Fruit fly (Drosophila melanogaster) whole organism, pupa: ENCODE data around the gene TwdlR.

Experiments used
- CG10348 ChIP-seq: fragments of 200-800 bp; sonication (Bioruptor generic); IDR thresholded peaks from 2 replicates; pipeline ENCODE4 v1.3.6; 2022; ENCODE audit warnings: missing biosample characterization, missing genetic modification characterization
- CG12605 ChIP-seq: fragments of 200-800 bp; sonication (Bioruptor generic); IDR thresholded peaks from 2 replicates; pipeline ENCODE4 v1.3.6; 2022; ENCODE audit warnings: missing biosample characterization, missing genetic modification characterization
- CG13204 ChIP-seq: fragments of 200-800 bp; sonication (Bioruptor generic); optimal IDR thresholded peaks from 2 replicates; lab custom pipeline; 2018; ENCODE audit warnings: missing biosample characterization, mild to moderate bottlenecking, missing genetic modification characterization, moderate library complexity
- CG14655 ChIP-seq: fragments of 200-800 bp; sonication (Bioruptor generic); optimal IDR thresholded peaks from 3 replicates; lab custom pipeline; 2017; ENCODE audit warnings: mild to moderate bottlenecking, missing biosample characterization, missing genetic modification reagents, missing genetic modification characterization
- CG15710 ChIP-seq: fragments of 200-800 bp; sonication (Bioruptor generic); optimal IDR thresholded peaks from 2 replicates; lab custom pipeline; 2018; ENCODE audit warnings: missing biosample characterization, mild to moderate bottlenecking, missing genetic modification characterization, moderate library complexity
- CG17806 ChIP-seq: fragments of 200-800 bp; sonication (Bioruptor generic); optimal IDR thresholded peaks from 2 replicates; lab custom pipeline; 2018; ENCODE audit warnings: missing biosample characterization, mild to moderate bottlenecking, missing genetic modification characterization, moderate library complexity
- CG32121 ChIP-seq: fragments of 200-800 bp; sonication (Bioruptor generic); IDR thresholded peaks from 2 replicates; pipeline ENCODE4 v1.3.6; 2022; ENCODE audit warnings: missing biosample characterization, missing genetic modification characterization
- CG34367 ChIP-seq: fragments of 200-800 bp; sonication (Bioruptor generic); optimal IDR thresholded peaks from 2 replicates; lab custom pipeline; 2018; ENCODE audit warnings: missing biosample characterization, mild to moderate bottlenecking, missing genetic modification characterization
- CG4496 ChIP-seq: fragments of 200-800 bp; sonication (Bioruptor generic); IDR thresholded peaks from 3 replicates; pipeline ENCODE4 v1.3.6; 2022; ENCODE audit warnings: missing biosample characterization, missing genetic modification characterization
- CG8159 ChIP-seq: fragments of 200-800 bp; sonication (Bioruptor generic); optimal IDR thresholded peaks from 3 replicates; lab custom pipeline; 2018; ENCODE audit warnings: missing biosample characterization, mild to moderate bottlenecking, missing genetic modification characterization, moderate library complexity
- CG8301 ChIP-seq: fragments of 200-800 bp; sonication (Bioruptor generic); optimal IDR thresholded peaks from 2 replicates; lab custom pipeline; 2018; ENCODE audit warnings: missing biosample characterization, mild to moderate bottlenecking, missing genetic modification characterization
- CG9948 ChIP-seq: fragments of 200-800 bp; sonication (Bioruptor generic); optimal IDR thresholded peaks from 2 replicates; lab custom pipeline; 2018; ENCODE audit warnings: missing biosample characterization, mild to moderate bottlenecking, missing genetic modification characterization, moderate library complexity
- D1 ChIP-seq: fragments of 200-800 bp; sonication (Bioruptor generic); optimal IDR thresholded peaks from 2 replicates; lab custom pipeline; 2018; ENCODE audit warnings: missing biosample characterization, mild to moderate bottlenecking, missing genetic modification characterization, moderate library complexity
- EcR ChIP-seq: fragments of 200-800 bp; sonication (Bioruptor generic); optimal IDR thresholded peaks from 3 replicates; lab custom pipeline; 2019; ENCODE audit warnings: missing biosample characterization, missing genetic modification characterization, mild to moderate bottlenecking, moderate library complexity, missing genetic modification reagents
- Ets98B ChIP-seq: fragments of 200-800 bp; sonication (Bioruptor generic); IDR thresholded peaks from 2 replicates; pipeline ENCODE4 v1.3.6; 2022; ENCODE audit warnings: missing biosample characterization, missing genetic modification characterization
- Pif1A ChIP-seq: fragments of 200-800 bp; sonication (Bioruptor generic); optimal IDR thresholded peaks from 3 replicates; lab custom pipeline; 2016; ENCODE audit warnings: missing biosample characterization, missing genetic modification characterization
- Pif1B ChIP-seq: fragments of 200-800 bp; sonication (Bioruptor generic); optimal IDR thresholded peaks from 3 replicates; lab custom pipeline; 2016; ENCODE audit warnings: missing biosample characterization, missing genetic modification characterization
- Snoo ChIP-seq: fragments of 200-800 bp; sonication (Bioruptor generic); optimal IDR thresholded peaks from 3 replicates; lab custom pipeline; 2017; ENCODE audit warnings: missing biosample characterization, mild to moderate bottlenecking, missing genetic modification characterization, inconsistent platforms
- fd96Ca ChIP-seq: fragments of 200-800 bp; sonication (Bioruptor generic); IDR thresholded peaks from 3 replicates; pipeline ENCODE4 v1.3.6; 2022; ENCODE audit warnings: missing biosample characterization, missing genetic modification characterization
- gl ChIP-seq: fragments of 200-800 bp; sonication (Bioruptor generic); optimal IDR thresholded peaks from 2 replicates; lab custom pipeline; 2018; ENCODE audit warnings: missing biosample characterization, mild to moderate bottlenecking, missing genetic modification characterization
- rn ChIP-seq: fragments of 200-800 bp; sonication (Bioruptor generic); IDR thresholded peaks from 2 replicates; pipeline ENCODE4 v1.3.6; 2022; ENCODE audit warnings: missing biosample characterization, missing genetic modification characterization

TwdlR gene

DNA sequence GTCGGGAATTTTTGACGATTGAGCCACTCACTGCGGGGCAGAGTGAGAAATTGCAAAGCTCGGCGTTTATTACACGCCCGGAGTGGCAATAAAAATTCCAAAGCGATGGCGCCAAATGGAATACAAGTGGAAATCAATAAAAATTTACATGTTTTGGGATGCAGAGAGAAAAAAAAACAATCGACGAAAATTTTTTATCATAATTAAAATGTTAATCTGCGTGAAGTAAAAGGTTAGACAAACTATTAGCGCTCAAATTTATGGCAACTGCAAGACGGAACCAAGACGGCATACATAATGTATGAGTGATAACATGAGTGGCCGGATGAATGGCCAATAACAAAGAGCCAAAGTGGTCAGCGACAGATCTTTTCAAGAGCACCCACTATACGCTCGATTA lies 1.7 kb upstream of the TwdlR start:
- TF ChIP-seq Pif1A (GFP tag; lab: Kevin White, UChicago) (no peak), Pif1B (no peak), EcR (no peak)

- TF ChIP-seq fd96Ca (GFP tag; lab: Robert Waterston, UW) (no peak), D1 (tag; lab: Kevin White, UChicago) (no peak), CG15710 (tag; lab: Kevin White, UChicago) (no peak), CG4496 (no peak), Ets98B (GFP tag; lab: Robert Waterston, UW) (no peak), CG13204 (GFP tag; lab: Kevin White, UChicago) (no peak), CG8301 (tag; lab: Kevin White, UChicago) (no peak), CG12605 (GFP tag; lab: Robert Waterston, UW) (no peak), Snoo (no peak), CG14655 (GFP tag; lab: Kevin White, UChicago) (no peak), CG17806 (tag; lab: Kevin White, UChicago) (no peak), CG32121 (GFP tag; lab: Robert Waterston, UW) (no peak), EcR (no peak), Pif1A (GFP tag; lab: Kevin White, UChicago) (no peak), CG9948 (no peak), CG10348 (GFP tag; lab: Robert Waterston, UW) (no peak), gl (tag; lab: Kevin White, UChicago) (no peak), CG34367 (no peak), Pif1B (no peak), rn (GFP tag; lab: Robert Waterston, UW) (no peak)
Measured at dm6 chr3R:26633432-26633831, 1.3 kb upstream of the TwdlR start, which contains the start of gene TwdlH. Gene TwdlH (plus strand): TSS chr3R:26633732.

dm6 chr3R:26636388-26636787 lies 1.7 kb downstream of the TwdlR start, which contains the start of gene TwdlS:
Gene TwdlS (plus strand): TSS chr3R:26636688.
- no peak for TF ChIP-seq D1 (tag; lab: Kevin White, UChicago)

- no peak for TF ChIP-seq CG9948
- no peak for TF ChIP-seq CG14655 (GFP tag; lab: Kevin White, UChicago)
- no peak for TF ChIP-seq EcR
- no peak for TF ChIP-seq CG15710 (tag; lab: Kevin White, UChicago)
- TF ChIP-seq CG17806 (tag; lab: Kevin White, UChicago): no peak
Measured at dm6 chr3R:26639503-26640075, 4.9 kb downstream of the TwdlR start, which contains the start of gene TwdlD. Gene TwdlD (plus strand): TSS chr3R:26640025.

dm6 chr3R:26654594-26654993 lies 19.9 kb downstream of the TwdlR start:
- no peak for TF ChIP-seq CG12605 (GFP tag; lab: Robert Waterston, UW)
- TF ChIP-seq CG8159: peak; percentile 6
- peak; percentile 70; the same call in 2 of the 3 replicates for TF ChIP-seq fd96Ca (GFP tag; lab: Robert Waterston, UW)
- no peak for TF ChIP-seq CG10348 (GFP tag; lab: Robert Waterston, UW)
- no peak for TF ChIP-seq Pif1B
- no peak for TF ChIP-seq gl (tag; lab: Kevin White, UChicago)
- no peak for TF ChIP-seq CG9948
- TF ChIP-seq CG32121 (GFP tag; lab: Robert Waterston, UW): no peak
- TF ChIP-seq Snoo: no peak
- no peak for TF ChIP-seq CG8301 (tag; lab: Kevin White, UChicago)
- TF ChIP-seq Ets98B (GFP tag; lab: Robert Waterston, UW): no peak; the same call in 1 of the 2 replicates
- no peak for TF ChIP-seq rn (GFP tag; lab: Robert Waterston, UW)
- no peak for TF ChIP-seq CG13204 (GFP tag; lab: Kevin White, UChicago)
- TF ChIP-seq CG4496: peak; percentile 42; the same call in 1 of the 3 replicates
- no peak for TF ChIP-seq D1 (tag; lab: Kevin White, UChicago)
- peak; percentile 4 for TF ChIP-seq Pif1A (GFP tag; lab: Kevin White, UChicago)
- no peak for TF ChIP-seq EcR
- TF ChIP-seq CG34367: no peak
- no peak for TF ChIP-seq CG17806 (tag; lab: Kevin White, UChicago)
- no peak for TF ChIP-seq CG15710 (tag; lab: Kevin White, UChicago)
- peak; percentile 41 for TF ChIP-seq CG14655 (GFP tag; lab: Kevin White, UChicago)
- TF ChIP-seq, all 21 proteins: peak for 5

DNA sequence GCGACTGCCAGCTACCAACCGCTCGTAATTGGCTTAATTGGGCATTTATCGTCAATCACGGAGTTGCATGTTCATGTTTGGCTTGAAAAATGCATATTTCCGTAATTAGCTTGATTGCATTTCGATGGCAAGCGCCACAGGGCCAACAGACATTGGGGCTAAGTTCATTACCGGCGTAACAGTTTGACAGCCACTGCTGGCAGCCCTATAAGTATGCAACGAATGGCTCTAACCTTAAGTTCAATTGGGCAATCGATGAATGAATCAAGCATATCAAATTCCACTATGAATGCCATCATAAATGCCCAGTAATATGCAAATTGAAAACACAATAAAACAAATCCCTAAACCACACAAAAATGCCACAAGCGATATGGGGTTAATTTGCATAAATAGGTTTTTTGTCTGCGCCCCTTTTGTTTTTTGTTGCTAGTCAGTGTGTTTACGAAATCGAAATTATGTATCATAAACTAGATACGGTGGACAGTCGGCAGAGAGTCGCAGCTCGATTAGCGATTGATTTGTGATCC lies 20.8 kb downstream of the TwdlR start:
- TF ChIP-seq CG12605 (GFP tag; lab: Robert Waterston, UW) (no peak), CG14655 (GFP tag; lab: Kevin White, UChicago) (no peak), CG13204 (GFP tag; lab: Kevin White, UChicago) (no peak), Snoo (no peak), Pif1A (GFP tag; lab: Kevin White, UChicago) (no peak), CG15710 (tag; lab: Kevin White, UChicago) (no peak), CG34367 (no peak), fd96Ca (GFP tag; lab: Robert Waterston, UW) (no peak), CG17806 (tag; lab: Kevin White, UChicago) (no peak), CG4496 (no peak), D1 (tag; lab: Kevin White, UChicago) (no peak), CG9948 (no peak)
